Fruit fly (Drosophila melanogaster): ENCODE data around the gene Ugt36A1.

Gene Ugt36A1

dm6 chr2L:3628819-3629218 is 9.9 kb downstream of the Ugt36A1 start (continued):
- TF ChIP-seq chinmo (GFP tag; IDR thresholded peaks at IDR 0.05; ENCODE audit: partially characterized antibody), result no peak
- no peak for TF ChIP-seq Abd-B (GFP tag; optimal IDR thresholded peaks at IDR 0.05)
- TF ChIP-seq NC2β (GFP tag; optimal IDR thresholded peaks at IDR 0.05), result peak; percentile 91
- no peak for TF ChIP-seq Hmx (GFP tag; optimal IDR thresholded peaks at IDR 0.05)
- TF ChIP-seq NK7.1 (GFP tag; optimal IDR thresholded peaks at IDR 0.05), result peak; percentile 28
- peak; percentile 84 for TF ChIP-seq CG10543 (GFP tag; optimal IDR thresholded peaks at IDR 0.05)
- no peak for TF ChIP-seq E2f2 (GFP tag; IDR thresholded peaks at IDR 0.05)
- 0 out of 2 replicates have a peak, but pooled peaks have one; percentile 31 for TF ChIP-seq toy (GFP tag; IDR thresholded peaks at IDR 0.05)
- TF ChIP-seq pros (GFP tag; optimal IDR thresholded peaks at IDR 0.05), result no peak
- TF ChIP-seq Myb (GFP tag; optimal IDR thresholded peaks at IDR 0.05), result no peak
- TF ChIP-seq CG4424 (GFP tag; optimal IDR thresholded peaks at IDR 0.05), result peak; percentile 64
- no peak for TF ChIP-seq Trl (optimal IDR thresholded peaks at IDR 0.05)
- peak; percentile 37 for TF ChIP-seq Trl (GFP tag; optimal IDR thresholded peaks at IDR 0.05)
- no peak for TF ChIP-seq Dip3 (GFP tag; optimal IDR thresholded peaks at IDR 0.05)
- no peak for TF ChIP-seq h (optimal IDR thresholded peaks at IDR 0.05)
- peak; percentile 86 for TF ChIP-seq Mad (GFP tag; optimal IDR thresholded peaks at IDR 0.05)
- peak; percentile 78 for TF ChIP-seq CG6683 (GFP tag; optimal IDR thresholded peaks at IDR 0.05)
- no peak for TF ChIP-seq cad (GFP tag; optimal IDR thresholded peaks at IDR 0.05)
- TF ChIP-seq CG17829 (tag; optimal IDR thresholded peaks at IDR 0.05), result peak; percentile 69
- peak; percentile 85 for TF ChIP-seq HHEX (GFP tag; optimal IDR thresholded peaks at IDR 0.05)
- TF ChIP-seq odd (GFP tag; optimal IDR thresholded peaks at IDR 0.05), result peak; percentile 97
- TF ChIP-seq CG2202 (tag; optimal IDR thresholded peaks at IDR 0.05), result peak; percentile 96
- TF ChIP-seq prd (optimal IDR thresholded peaks at IDR 0.05), result no peak
- peak; percentile 62; the same call in 2 of the 3 replicates for TF ChIP-seq prd (GFP tag; IDR thresholded peaks at IDR 0.05)
- TF ChIP-seq CG9727 (GFP tag; optimal IDR thresholded peaks at IDR 0.05), result no peak
- TF ChIP-seq Eip74EF (GFP tag; optimal IDR thresholded peaks at IDR 0.05), result no peak
- TF ChIP-seq Lhr (GFP tag; optimal IDR thresholded peaks at IDR 0.05), result peak; percentile 55
- peak; percentile 37 for TF ChIP-seq fd96Cb (tag; optimal IDR thresholded peaks at IDR 0.05)
- TF ChIP-seq oc (tag; optimal IDR thresholded peaks at IDR 0.05), result peak; percentile 30
- TF ChIP-seq Bgb (GFP tag; IDR thresholded peaks at IDR 0.05; ENCODE audit: partially characterized antibody), result no peak
- peak; percentile 59 for TF ChIP-seq peb (GFP tag; IDR thresholded peaks at IDR 0.05)
- TF ChIP-seq gem (tag; optimal IDR thresholded peaks at IDR 0.05), result peak; percentile 86
- TF ChIP-seq CG1792 (GFP tag; optimal IDR thresholded peaks at IDR 0.05), result no peak
- TF ChIP-seq CG6254 (GFP tag; optimal IDR thresholded peaks at IDR 0.05), result peak; percentile 87
- TF ChIP-seq chif (GFP tag; optimal IDR thresholded peaks at IDR 0.05), result peak; percentile 78 to 81
- TF ChIP-seq CoRest (tag; optimal IDR thresholded peaks at IDR 0.05), result no peak
- TF ChIP-seq CG11696 (GFP tag; IDR thresholded peaks at IDR 0.05), result peak; percentile 71; the same call in 1 of the 2 replicates
- no peak; the same call in 2 of the 3 replicates for TF ChIP-seq B-H1 (GFP tag; IDR thresholded peaks at IDR 0.05)
- TF ChIP-seq CkIIα-i1 (GFP tag; IDR thresholded peaks at IDR 0.05), result no peak
- TF ChIP-seq CG18764 (GFP tag; optimal IDR thresholded peaks at IDR 0.05), result peak; percentile 90
- peak; percentile 78 for TF ChIP-seq CG3281 (GFP tag; optimal IDR thresholded peaks at IDR 0.05)
- TF ChIP-seq CG30403 (GFP tag; optimal IDR thresholded peaks at IDR 0.05), result peak; percentile 32
- TF ChIP-seq Bteb2 (GFP tag; optimal IDR thresholded peaks at IDR 0.05), result no peak
- peak; percentile 60 for TF ChIP-seq eyg (GFP tag; optimal IDR thresholded peaks at IDR 0.05)
- peak; percentile 23 for TF ChIP-seq CG7928 (GFP tag; optimal IDR thresholded peaks at IDR 0.05)
- TF ChIP-seq bab2 (GFP tag; optimal IDR thresholded peaks at IDR 0.05), result no peak
- no peak for TF ChIP-seq CG15601 (tag; optimal IDR thresholded peaks at IDR 0.05)
- peak; percentile 72; the same call in 2 of the 3 replicates for TF ChIP-seq z (GFP tag; IDR thresholded peaks at IDR 0.05)
- TF ChIP-seq CG1529 (GFP tag; optimal IDR thresholded peaks at IDR 0.05), result peak; percentile 87
- peak; percentile 86 for TF ChIP-seq Med (GFP tag)
- TF ChIP-seq Atf3 (GFP tag; optimal IDR thresholded peaks at IDR 0.05), result peak; percentile 85
- peak; percentile 81 for TF ChIP-seq CG8359 (GFP tag; optimal IDR thresholded peaks at IDR 0.05; ENCODE audit: borderline replicate concordance)
